Fruit fly (Drosophila melanogaster) whole organism, prepupa: ENCODE data around the gene Oscillin.

Source experiments
- CG10631 ChIP-seq: fragments of 200-800 bp; sonication (Bioruptor generic); optimal IDR thresholded peaks from 2 replicates; lab custom pipeline; 2016; ENCODE audit warnings: missing biosample characterization, missing genetic modification characterization
- CG10669 ChIP-seq: fragments of 200-800 bp; sonication (Bioruptor generic); optimal IDR thresholded peaks from 3 replicates; lab custom pipeline; 2018; ENCODE audit warnings: missing biosample characterization, mild to moderate bottlenecking, missing genetic modification characterization, moderate library complexity
- CG11294 ChIP-seq: fragments of 200-800 bp; sonication (Bioruptor generic); IDR thresholded peaks from 2 replicates; pipeline ENCODE4 v1.3.6; 2022; ENCODE audit warnings: missing biosample characterization, missing genetic modification characterization
- CG11762 ChIP-seq: fragments of 200-800 bp; sonication (Bioruptor generic); optimal IDR thresholded peaks from 3 replicates; lab custom pipeline; 2016; ENCODE audit warnings: missing biosample characterization, missing genetic modification characterization; ENCODE audit not compliant: insufficient read depth
- CG11902 ChIP-seq: fragments of 200-800 bp; sonication (Bioruptor generic); optimal IDR thresholded peaks from 3 replicates; lab custom pipeline; 2016; ENCODE audit warnings: missing biosample characterization, missing genetic modification characterization
- CG15336 ChIP-seq: fragments of 200-800 bp; sonication (Bioruptor generic); IDR thresholded peaks from 2 replicates; pipeline ENCODE4 v1.3.6; 2022; ENCODE audit warnings: missing biosample characterization, missing genetic modification characterization
- CG3032 ChIP-seq: fragments of 200-800 bp; optimal IDR thresholded peaks from 2 replicates; lab custom pipeline; 2019; ENCODE audit warnings: missing biosample characterization, mild to moderate bottlenecking, missing genetic modification characterization, moderate library complexity
- CG31627 ChIP-seq: fragments of 200-800 bp; sonication (Bioruptor generic); optimal IDR thresholded peaks from 3 replicates; lab custom pipeline; 2016; ENCODE audit warnings: missing biosample characterization, missing genetic modification characterization
- CG32006 ChIP-seq: fragments of 200-800 bp; sonication (Bioruptor generic); optimal IDR thresholded peaks from 3 replicates; lab custom pipeline; 2017; ENCODE audit warnings: missing biosample characterization, mild to moderate bottlenecking, missing genetic modification characterization
- CG34406 ChIP-seq: fragments of 200-800 bp; sonication (Bioruptor generic); optimal IDR thresholded peaks from 3 replicates; lab custom pipeline; 2016; ENCODE audit warnings: missing biosample characterization, missing genetic modification characterization
- CG6276 ChIP-seq: fragments of 200-800 bp; sonication (Bioruptor generic); optimal IDR thresholded peaks from 2 replicates; lab custom pipeline; 2017; ENCODE audit warnings: missing biosample characterization, mild to moderate bottlenecking, missing genetic modification characterization
- CG6792 ChIP-seq: fragments of 200-800 bp; sonication (Bioruptor generic); optimal IDR thresholded peaks from 3 replicates; lab custom pipeline; 2016; ENCODE audit warnings: missing biosample characterization, missing genetic modification characterization
- CG7368 ChIP-seq: fragments of 200-800 bp; sonication (Bioruptor generic); optimal IDR thresholded peaks from 3 replicates; lab custom pipeline; 2016; ENCODE audit warnings: missing biosample characterization, missing genetic modification characterization
- CG8119 ChIP-seq: fragments of 200-800 bp; sonication (Bioruptor generic); IDR thresholded peaks from 3 replicates; pipeline ENCODE4 v1.3.6; 2022; ENCODE audit warnings: missing biosample characterization, missing genetic modification characterization
- CG8319 ChIP-seq: fragments of 200-800 bp; sonication (Bioruptor generic); optimal IDR thresholded peaks from 3 replicates; lab custom pipeline; 2016; ENCODE audit warnings: missing biosample characterization, missing genetic modification characterization
- CG8632 ChIP-seq: fragments of 200-800 bp; sonication (Bioruptor generic); optimal IDR thresholded peaks from 3 replicates; lab custom pipeline; 2016; ENCODE audit warnings: missing biosample characterization, missing genetic modification characterization
- CG9139 ChIP-seq: fragments of 200-800 bp; sonication (Bioruptor generic); optimal IDR thresholded peaks from 3 replicates; lab custom pipeline; 2017; ENCODE audit warnings: missing biosample characterization, mild to moderate bottlenecking, missing genetic modification characterization
- Eip75B ChIP-seq: fragments of 200-800 bp; sonication (Bioruptor generic); optimal IDR thresholded peaks from 3 replicates; lab custom pipeline; 2016; ENCODE audit warnings: missing biosample characterization, missing genetic modification characterization
- Eip78C ChIP-seq: fragments of 200-800 bp; sonication (Bioruptor generic); peaks from one replicate; lab custom pipeline; 2016; ENCODE audit warnings: missing biosample characterization, missing genetic modification characterization
- Eip93F ChIP-seq: fragments of 200-800 bp; sonication (Bioruptor generic); optimal IDR thresholded peaks from 2 replicates; lab custom pipeline; 2016; ENCODE audit warnings: missing biosample characterization, mild to moderate bottlenecking, missing genetic modification characterization
- Ets21C ChIP-seq: fragments of 200-800 bp; sonication (Bioruptor generic); optimal IDR thresholded peaks from 3 replicates; lab custom pipeline; 2016; ENCODE audit warnings: missing biosample characterization, missing genetic modification characterization
- Gug ChIP-seq: fragments of 200-800 bp; sonication (Bioruptor generic); IDR thresholded peaks from 2 replicates; pipeline ENCODE4 v1.3.6; 2022; ENCODE audit warnings: missing biosample characterization, missing genetic modification characterization
- Hr38 ChIP-seq: sonication (Bioruptor generic); optimal IDR thresholded peaks from 2 replicates; lab custom pipeline; 2016; ENCODE audit warnings: missing biosample characterization, missing genetic modification characterization
- Hr39 ChIP-seq: fragments of 200-800 bp; sonication (Bioruptor generic); optimal IDR thresholded peaks from 2 replicates; lab custom pipeline; 2016; ENCODE audit warnings: missing biosample characterization, missing genetic modification characterization
- Hr4 ChIP-seq: fragments of 200-800 bp; sonication (Bioruptor generic); optimal IDR thresholded peaks from 3 replicates; lab custom pipeline; 2016; ENCODE audit warnings: missing biosample characterization, missing genetic modification characterization
- Lpt ChIP-seq: fragments of 200-800 bp; sonication (Bioruptor generic); optimal IDR thresholded peaks from 3 replicates; lab custom pipeline; 2016; ENCODE audit warnings: missing biosample characterization, missing genetic modification characterization
- Met ChIP-seq: fragments of 200-800 bp; sonication (Bioruptor generic); optimal IDR thresholded peaks from 3 replicates; lab custom pipeline; 2016; ENCODE audit warnings: missing biosample characterization, missing genetic modification characterization
- OdsH ChIP-seq: fragments of 200-800 bp; sonication (Bioruptor generic); optimal IDR thresholded peaks from 3 replicates; lab custom pipeline; 2016; ENCODE audit warnings: missing biosample characterization, missing genetic modification characterization
- Smox ChIP-seq: fragments of 200-800 bp; sonication (Bioruptor generic); optimal IDR thresholded peaks from 3 replicates; lab custom pipeline; 2016; ENCODE audit warnings: missing biosample characterization, missing genetic modification characterization
- Sox14 ChIP-seq: fragments of 200-800 bp; sonication (Bioruptor generic); optimal IDR thresholded peaks from 3 replicates; lab custom pipeline; 2016; ENCODE audit warnings: missing biosample characterization, missing genetic modification characterization
- acj6 ChIP-seq: fragments of 200-800 bp; sonication (Bioruptor generic); optimal IDR thresholded peaks from 3 replicates; lab custom pipeline; 2016; ENCODE audit warnings: missing biosample characterization, missing genetic modification characterization
- dac ChIP-seq: fragments of 200-800 bp; sonication (Bioruptor generic); optimal IDR thresholded peaks from 2 replicates; lab custom pipeline; 2017; ENCODE audit warnings: missing biosample characterization, mild to moderate bottlenecking, missing genetic modification characterization
- dsx ChIP-seq: fragments of 200-800 bp; optimal IDR thresholded peaks from 3 replicates; lab custom pipeline; 2019; ENCODE audit warnings: missing biosample characterization, mild to moderate bottlenecking, missing genetic modification characterization, moderate library complexity; ENCODE audit not compliant: poor library complexity, severe bottlenecking
- eg ChIP-seq: fragments of 200-800 bp; sonication (Bioruptor generic); IDR thresholded peaks from 3 replicates; pipeline ENCODE4 v1.3.6; 2022; ENCODE audit warnings: missing biosample characterization, missing genetic modification characterization
- esn ChIP-seq: fragments of 200-800 bp; sonication (Bioruptor generic); optimal IDR thresholded peaks from 2 replicates; lab custom pipeline; 2016; ENCODE audit warnings: missing biosample characterization, mild to moderate bottlenecking, missing genetic modification characterization, moderate library complexity
- pdm3 ChIP-seq: fragments of 200-800 bp; sonication (Bioruptor generic); optimal IDR thresholded peaks from 3 replicates; lab custom pipeline; 2016; ENCODE audit warnings: missing biosample characterization, missing genetic modification characterization
- spab ChIP-seq: fragments of 200-800 bp; sonication (Bioruptor generic); optimal IDR thresholded peaks from 2 replicates; lab custom pipeline; 2017; ENCODE audit warnings: missing biosample characterization, mild to moderate bottlenecking, missing genetic modification characterization, missing genetic modification reagents
- ss ChIP-seq, 2 experiments: fragments of 200-800 bp; sonication (Bioruptor generic); optimal IDR thresholded peaks; 2 replicates in 1 of 2; 3 replicates in 1 of 2; lab custom pipeline; 2017 to 2018; ENCODE audit warnings: mild to moderate bottlenecking in 2 of 2, missing biosample characterization in 2 of 2, missing genetic modification characterization in 2 of 2, moderate library complexity in 1 of 2
- svp ChIP-seq: fragments of 200-800 bp; sonication (Bioruptor generic); peaks from one replicate; lab custom pipeline; 2016; ENCODE audit warnings: missing biosample characterization, missing genetic modification characterization
- vri ChIP-seq: fragments of 200-800 bp; sonication (Bioruptor generic); optimal IDR thresholded peaks from 3 replicates; lab custom pipeline; 2016; ENCODE audit warnings: missing biosample characterization, mild to moderate bottlenecking, missing genetic modification characterization

The Oscillin gene

DNA sequence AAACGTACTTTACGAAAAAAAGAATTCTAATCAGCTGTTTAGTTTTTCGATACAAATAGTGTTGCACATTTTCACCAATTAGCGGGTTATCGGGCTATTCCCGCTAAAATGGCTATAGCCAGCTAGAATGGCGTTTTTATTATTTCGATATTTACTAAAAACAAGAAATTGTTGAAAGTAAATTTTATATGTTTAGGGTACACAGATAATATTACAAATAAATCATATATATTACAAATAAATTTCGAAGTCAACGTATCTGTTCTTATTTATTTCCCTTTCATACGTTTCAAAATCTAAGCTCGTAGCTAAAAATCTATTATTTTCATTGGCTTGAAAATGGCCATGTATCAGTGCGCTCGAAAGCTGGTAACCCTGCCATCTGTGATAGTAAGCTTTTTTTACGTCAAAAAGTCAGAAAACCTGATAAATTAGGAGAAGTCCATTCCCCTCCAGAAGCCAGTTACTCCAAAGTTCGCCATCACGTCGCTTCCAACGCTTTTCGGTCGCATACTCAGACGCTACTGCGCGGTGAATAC, 27.0 kb upstream of the Oscillin start, which contains the start of the genes CG7382 and cl (continued):
- TF ChIP-seq spab (GFP tag; lab: Kevin White, UChicago) (no peak), Lpt (GFP tag; lab: Kevin White, UChicago) (no peak), CG32006 (GFP tag; lab: Kevin White, UChicago) (peak; percentile 44), CG10631 (GFP tag; lab: Kevin White, UChicago) (peak; percentile 38), esn (peak; percentile 7), CG11294 (GFP tag; lab: Robert Waterston, UW) (no peak), CG6792 (peak; percentile 9), CG11902 (GFP tag; lab: Kevin White, UChicago) (peak; percentile 9), dac (no peak), CG10669 (GFP tag; lab: Kevin White, UChicago) (no peak), OdsH (GFP tag; lab: Kevin White, UChicago) (peak; percentile 31), Hr4 (GFP tag; lab: Kevin White, UChicago) (no peak), Sox14 (GFP tag; lab: Kevin White, UChicago) (peak; percentile 33), Eip93F (GFP tag; lab: Kevin White, UChicago) (no peak), Hr39 (GFP tag; lab: Kevin White, UChicago) (peak; percentile 38), CG6276 (GFP tag; lab: Kevin White, UChicago) (no peak), Eip75B (peak; percentile 25), svp (GFP tag; lab: Kevin White, UChicago) (no peak), pdm3 (GFP tag; lab: Kevin White, UChicago) (no peak), Ets21C (GFP tag; lab: Kevin White, UChicago) (no peak), CG8119 (GFP tag; lab: Robert Waterston, UW) (no peak), Met (GFP tag; lab: Kevin White, UChicago) (no peak), ss (GFP tag; optimal IDR thresholded peaks at IDR 0.05; lab: Kevin White, UChicago) (peak in 1 of 2 experiments; percentile 30), CG15336 (GFP tag; lab: Robert Waterston, UW) (no peak), vri (GFP tag; lab: Kevin White, UChicago) (no peak), CG8319 (GFP tag; lab: Kevin White, UChicago) (no peak), Gug (no peak), Smox (no peak), CG31627 (GFP tag; lab: Kevin White, UChicago) (peak; percentile 16), acj6 (GFP tag; lab: Kevin White, UChicago) (peak; percentile 53), CG11762 (GFP tag; lab: Kevin White, UChicago) (no peak), CG8632 (GFP tag; lab: Kevin White, UChicago) (no peak), Hr38 (GFP tag; lab: Kevin White, UChicago) (no peak), Eip78C (no peak), dsx (GFP tag; lab: Kevin White, UChicago) (peak; percentile 2)

DNA sequence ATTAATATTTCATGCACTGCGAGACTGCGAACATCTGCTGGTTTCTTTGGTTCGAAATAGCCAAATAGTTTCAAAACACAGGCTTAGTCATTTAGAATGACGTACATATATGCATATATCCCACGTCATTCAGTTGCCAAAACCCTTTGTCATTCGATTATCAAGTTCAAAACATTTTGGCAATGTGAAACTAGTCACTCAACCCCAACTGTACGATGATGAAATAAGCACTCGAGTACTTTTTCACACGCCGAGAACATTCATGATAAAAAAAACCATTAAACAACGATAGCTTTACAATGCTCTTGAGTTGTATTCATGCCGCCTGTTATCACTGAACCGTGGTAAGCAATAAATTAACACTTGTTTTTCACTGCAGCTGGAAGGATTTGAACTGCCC, 26.1 kb upstream of the Oscillin start:
- TF ChIP-seq CG34406 (GFP tag; lab: Kevin White, UChicago) (peak; percentile 27), esn (peak; percentile 26), CG8632 (GFP tag; lab: Kevin White, UChicago) (no peak), CG7368 (GFP tag; lab: Kevin White, UChicago) (peak; percentile 1), eg (GFP tag; lab: Robert Waterston, UW) (0 out of 3 replicates have a peak, but pooled peaks have one; percentile 26), CG9139 (GFP tag; lab: Kevin White, UChicago) (no peak), CG10631 (GFP tag; lab: Kevin White, UChicago) (no peak), CG31627 (GFP tag; lab: Kevin White, UChicago) (peak; percentile 5), CG8119 (GFP tag; lab: Robert Waterston, UW) (peak; percentile 20; the same call in 1 of the 3 replicates), vri (GFP tag; lab: Kevin White, UChicago) (peak; percentile 81), CG3032 (no peak), dsx (GFP tag; lab: Kevin White, UChicago) (no peak)
